Fruit fly (Drosophila melanogaster): ENCODE data around the gene RpS20.

- TF ChIP-seq Hr96 (GFP tag; optimal IDR thresholded peaks at IDR 0.05) (no peak), tj (GFP tag; optimal IDR thresholded peaks at IDR 0.05) (peak; percentile 78), toe (GFP tag; optimal IDR thresholded peaks at IDR 0.05) (no peak), CG7045 (GFP tag; optimal IDR thresholded peaks at IDR 0.05) (no peak), CG1620 (GFP tag; optimal IDR thresholded peaks at IDR 0.05) (no peak), CG14711 (tag; optimal IDR thresholded peaks at IDR 0.05) (no peak), Mnt (GFP tag; optimal IDR thresholded peaks at IDR 0.05) (peak; percentile 3), CG12768 (GFP tag; optimal IDR thresholded peaks at IDR 0.05) (peak; percentile 59), ovo (GFP tag; optimal IDR thresholded peaks at IDR 0.05) (no peak)
These were observed 31.5 kb upstream of the RpS20 start for dm6 chr3R:20790437-20790836.
